Fruit fly (Drosophila melanogaster): ENCODE data around the gene Osi10a.

Gene Osi10a

DNA sequence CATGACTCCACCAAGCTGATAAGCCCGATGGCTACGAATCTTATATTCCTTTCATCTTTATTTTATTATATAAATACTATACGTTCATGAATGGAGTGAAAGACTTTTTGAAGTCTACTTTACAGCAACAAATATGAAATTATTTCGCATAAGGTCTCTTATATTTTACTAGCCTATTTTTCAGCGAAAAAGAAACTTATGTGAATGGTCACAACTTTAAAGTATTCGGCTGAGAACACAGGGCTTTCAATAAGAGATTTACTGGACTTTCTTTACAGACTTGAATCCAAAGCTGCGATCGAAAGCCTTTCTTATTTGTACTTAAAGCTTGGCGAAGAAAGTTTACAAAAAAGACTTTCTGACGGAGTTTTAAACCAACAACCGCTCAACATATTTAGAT, 24.8 kb upstream of the Osi10a start:
- TF ChIP-seq Myc (optimal IDR thresholded peaks at IDR 0.05) (peak; percentile 53), Dfd (GFP tag; optimal IDR thresholded peaks at IDR 0.05) (no peak)

DNA sequence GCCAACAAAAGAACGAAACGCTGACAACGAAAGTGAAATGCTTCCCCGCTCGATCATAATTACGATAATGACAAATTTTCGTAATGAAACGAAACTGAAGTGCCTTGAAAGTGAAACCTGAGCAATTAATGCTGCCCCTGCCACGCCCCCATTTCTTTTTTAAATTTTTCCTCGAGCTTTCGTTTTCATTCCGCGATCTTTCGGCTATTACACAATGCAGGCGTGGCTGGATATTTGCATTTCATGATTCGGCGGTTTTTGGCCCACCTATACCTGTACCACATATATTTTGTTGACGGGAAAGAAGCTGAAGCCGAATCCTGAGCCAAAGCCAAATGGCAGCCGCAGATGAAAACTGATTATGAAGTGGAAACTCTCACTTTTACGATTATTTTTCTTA, 23.5 kb upstream of the Osi10a start:
- TF ChIP-seq brk (GFP tag; optimal IDR thresholded peaks at IDR 0.05) (no peak), rgr (GFP tag; optimal IDR thresholded peaks at IDR 0.05) (no peak), sage (GFP tag; optimal IDR thresholded peaks at IDR 0.05) (no peak), Jra (GFP tag; optimal IDR thresholded peaks at IDR 0.05) (no peak), CG32264 (GFP tag; optimal IDR thresholded peaks at IDR 0.05) (no peak), N (GFP tag; optimal IDR thresholded peaks at IDR 0.05) (no peak), dsf (GFP tag; optimal IDR thresholded peaks at IDR 0.05; ENCODE audit: borderline replicate concordance) (no peak), OdsH (GFP tag; optimal IDR thresholded peaks at IDR 0.05) (no peak), jim (GFP tag; optimal IDR thresholded peaks at IDR 0.05) (no peak), Rel (GFP tag; optimal IDR thresholded peaks at IDR 0.05) (no peak), Rel (tag; optimal IDR thresholded peaks at IDR 0.05) (no peak), pan (optimal IDR thresholded peaks at IDR 0.05) (no peak), tai (GFP tag; optimal IDR thresholded peaks at IDR 0.05) (no peak), Hnf4 (GFP tag; optimal IDR thresholded peaks at IDR 0.05) (no peak), Hr78 (GFP tag; optimal IDR thresholded peaks at IDR 0.05) (no peak)

DNA sequence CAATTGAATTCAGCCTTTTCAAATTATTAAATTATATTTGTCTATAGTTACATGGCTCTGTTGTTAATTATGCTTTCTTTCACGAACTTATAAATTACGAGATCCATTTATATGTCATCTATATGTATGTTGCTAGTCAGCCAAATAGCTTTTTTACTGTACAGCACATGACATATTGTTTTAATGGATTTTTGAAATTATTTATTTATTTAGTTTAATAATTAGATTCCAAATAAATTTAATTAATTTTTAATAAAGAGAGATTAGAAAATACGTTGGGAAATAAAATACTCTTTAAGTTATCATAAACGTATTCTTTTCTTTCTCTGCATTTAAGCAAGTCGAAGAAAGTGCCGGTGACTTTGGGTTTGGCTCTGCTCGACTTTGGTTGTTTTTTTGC, 22.5 kb upstream of the Osi10a start:
- TF ChIP-seq GATAd (GFP tag; optimal IDR thresholded peaks at IDR 0.05), result no peak
- no peak for TF ChIP-seq dl (GFP tag; optimal IDR thresholded peaks at IDR 0.05; ENCODE audit: insufficient read depth in 1 of 2, partially characterized antibody in 2 of 2)
- no peak for TF ChIP-seq fru (GFP tag; optimal IDR thresholded peaks at IDR 0.05)
- no peak for TF ChIP-seq woc (GFP tag; optimal IDR thresholded peaks at IDR 0.05)
- TF ChIP-seq pan (optimal IDR thresholded peaks at IDR 0.05), result no peak
- no peak for TF ChIP-seq Sp1 (GFP tag; optimal IDR thresholded peaks at IDR 0.05)
- TF ChIP-seq Mio (GFP tag; optimal IDR thresholded peaks at IDR 0.05), result no peak
- TF ChIP-seq sv (GFP tag; optimal IDR thresholded peaks at IDR 0.05), result no peak
- no peak for TF ChIP-seq N (GFP tag; optimal IDR thresholded peaks at IDR 0.05)
- no peak for TF ChIP-seq br (GFP tag; optimal IDR thresholded peaks at IDR 0.05)
- no peak for TF ChIP-seq brk (GFP tag; optimal IDR thresholded peaks at IDR 0.05)
- TF ChIP-seq CrebA (GFP tag; optimal IDR thresholded peaks at IDR 0.05; ENCODE audit: borderline replicate concordance), result no peak
- no peak for TF ChIP-seq Rel (GFP tag; optimal IDR thresholded peaks at IDR 0.05)
- TF ChIP-seq Rel (tag; optimal IDR thresholded peaks at IDR 0.05), result no peak
- TF ChIP-seq CG9705 (GFP tag; optimal IDR thresholded peaks at IDR 0.05), result no peak
- TF ChIP-seq ey (GFP tag; optimal IDR thresholded peaks at IDR 0.05), result no peak
- no peak for TF ChIP-seq Vsx2 (GFP tag; optimal IDR thresholded peaks at IDR 0.05; ENCODE audit: partially characterized antibody)

DNA sequence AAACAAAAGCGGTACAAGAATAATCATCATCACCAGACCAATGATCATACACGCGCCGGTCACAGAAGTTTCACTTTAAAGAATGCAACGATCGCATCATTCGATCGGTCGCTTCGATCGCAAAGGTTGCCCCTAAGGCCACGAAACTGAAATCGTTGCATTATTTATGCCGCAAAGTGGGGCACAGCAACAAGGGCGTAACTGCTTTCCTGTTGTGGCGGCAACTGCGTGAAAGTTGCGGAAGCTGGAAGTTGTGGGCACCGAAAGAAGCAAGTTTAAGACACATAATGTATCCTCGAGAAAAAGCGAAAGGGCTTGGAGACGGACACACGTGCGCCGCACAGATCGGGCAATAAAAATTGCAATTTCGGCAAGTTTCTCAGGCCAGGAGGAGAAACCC, 19.7 kb upstream of the Osi10a start:
- TF ChIP-seq Mio (GFP tag; optimal IDR thresholded peaks at IDR 0.05) (no peak), pan (optimal IDR thresholded peaks at IDR 0.05) (no peak), Hnf4 (GFP tag; optimal IDR thresholded peaks at IDR 0.05) (no peak), usp (GFP tag; optimal IDR thresholded peaks at IDR 0.05) (no peak), dsf (GFP tag; optimal IDR thresholded peaks at IDR 0.05; ENCODE audit: borderline replicate concordance) (no peak), fru (GFP tag; optimal IDR thresholded peaks at IDR 0.05) (no peak), foxo (GFP tag; optimal IDR thresholded peaks at IDR 0.05) (no peak), dmrt93B (GFP tag; optimal IDR thresholded peaks at IDR 0.05) (no peak), Sp1 (GFP tag; optimal IDR thresholded peaks at IDR 0.05) (no peak)

DNA sequence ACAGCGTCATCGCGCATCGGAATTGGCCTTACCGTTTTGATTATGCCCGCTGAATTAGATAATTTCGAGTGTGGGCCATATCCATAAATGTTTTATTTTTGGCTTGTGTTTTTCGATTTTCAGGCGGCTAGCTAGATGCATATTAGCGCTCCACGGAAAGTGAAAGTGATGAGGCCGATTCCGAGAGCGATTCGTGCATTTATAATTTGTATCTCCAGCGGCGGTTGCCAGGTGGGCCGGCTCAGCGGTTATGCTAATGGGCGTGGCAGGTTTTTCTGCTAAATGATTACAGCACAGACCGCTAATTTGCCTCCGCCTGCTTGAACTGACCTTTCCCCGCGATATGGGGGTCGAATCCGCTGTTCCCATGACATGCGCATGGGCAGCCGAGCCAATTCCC, 18.8 kb upstream of the Osi10a start:
- no peak for TF ChIP-seq psq (GFP tag; optimal IDR thresholded peaks at IDR 0.05)
- no peak for TF ChIP-seq N (GFP tag; optimal IDR thresholded peaks at IDR 0.05)
- no peak for TF ChIP-seq dmrt93B (GFP tag; optimal IDR thresholded peaks at IDR 0.05)
- TF ChIP-seq Hr83 (GFP tag; optimal IDR thresholded peaks at IDR 0.05; ENCODE audit: poor library complexity, severe bottlenecking), result no peak
- TF ChIP-seq sage (GFP tag; optimal IDR thresholded peaks at IDR 0.05), result no peak
- TF ChIP-seq Mio (GFP tag; optimal IDR thresholded peaks at IDR 0.05), result no peak
- no peak for TF ChIP-seq Dfd (GFP tag; optimal IDR thresholded peaks at IDR 0.05)
- TF ChIP-seq GATAd (GFP tag; optimal IDR thresholded peaks at IDR 0.05), result no peak
- TF ChIP-seq rgr (GFP tag; optimal IDR thresholded peaks at IDR 0.05), result no peak
- TF ChIP-seq tai (GFP tag; optimal IDR thresholded peaks at IDR 0.05), result no peak

All from whole organism, wandering third instar larva.